Fruit fly (Drosophila melanogaster) whole organism, embryonic: ENCODE data around the gene CG11842.
A peak's percentile ranks its signal among the peaks of the same experiment; 100 is the strongest.

Experiments
- CG13287 ChIP-seq: fragments of 200-800 bp; sonication (Bioruptor generic); IDR thresholded peaks from 2 replicates; pipeline ENCODE4 v1.3.6; 2022; ENCODE audit warnings: missing biosample characterization, missing genetic modification characterization; ENCODE audit not compliant: partially characterized antibody
- CG15514 ChIP-seq: fragments of 200-800 bp; sonication (Bioruptor generic); optimal IDR thresholded peaks from 3 replicates; lab custom pipeline; 2017; ENCODE audit warnings: missing biosample characterization, missing genetic modification characterization, mild to moderate bottlenecking, moderate library complexity, missing genetic modification reagents
- CG15601 ChIP-seq: fragments of 200-800 bp; sonication (Bioruptor generic); optimal IDR thresholded peaks from 3 replicates; lab custom pipeline; 2019; ENCODE audit warnings: missing biosample characterization, mild to moderate bottlenecking, missing genetic modification characterization, moderate library complexity
- CG1647 ChIP-seq: fragments of 200-800 bp; sonication (Bioruptor generic); optimal IDR thresholded peaks from 3 replicates; lab custom pipeline; 2016; ENCODE audit warnings: missing biosample characterization, missing genetic modification characterization
- CG18262 ChIP-seq: fragments of 200-800 bp; optimal IDR thresholded peaks from 3 replicates; lab custom pipeline; 2019; ENCODE audit warnings: missing biosample characterization, mild to moderate bottlenecking, missing genetic modification characterization, moderate library complexity
- CG2116 ChIP-seq: fragments of 200-800 bp; sonication (Bioruptor generic); optimal IDR thresholded peaks from 3 replicates; lab custom pipeline; 2018; ENCODE audit warnings: missing biosample characterization, mild to moderate bottlenecking, missing genetic modification characterization
- CG2202 ChIP-seq: fragments of 200-800 bp; sonication (Bioruptor generic); optimal IDR thresholded peaks from 2 replicates; lab custom pipeline; 2018; ENCODE audit warnings: missing biosample characterization, mild to moderate bottlenecking, missing genetic modification characterization
- CG3065 ChIP-seq: fragments of 200-800 bp; sonication (Bioruptor generic); optimal IDR thresholded peaks from 2 replicates; lab custom pipeline; 2016; ENCODE audit warnings: missing biosample characterization, missing genetic modification characterization
- CG32772 ChIP-seq: fragments of 200-800 bp; sonication (Bioruptor generic); IDR thresholded peaks from 2 replicates; pipeline ENCODE4 v1.3.6; 2022; ENCODE audit warnings: missing biosample characterization, missing genetic modification characterization
- CG4617 ChIP-seq: fragments of 200-800 bp; sonication (Bioruptor generic); optimal IDR thresholded peaks from 3 replicates; lab custom pipeline; 2016; ENCODE audit warnings: missing biosample characterization, missing genetic modification characterization, borderline replicate concordance
- CG6254 ChIP-seq: fragments of 200-800 bp; sonication (Bioruptor generic); optimal IDR thresholded peaks from 3 replicates; lab custom pipeline; 2017; ENCODE audit warnings: mild to moderate bottlenecking, missing biosample characterization, missing genetic modification reagents, missing genetic modification characterization
- CG6791 ChIP-seq: fragments of 200-800 bp; sonication (Bioruptor generic); IDR thresholded peaks from 3 replicates; pipeline ENCODE4 v1.3.6; 2022; ENCODE audit warnings: missing biosample characterization, missing genetic modification characterization; ENCODE audit not compliant: partially characterized antibody
- CG7357 ChIP-seq: fragments of 200-800 bp; sonication (Bioruptor generic); IDR thresholded peaks from 3 replicates; pipeline ENCODE4 v1.3.6; 2022; ENCODE audit warnings: missing biosample characterization, missing genetic modification characterization
- CG9817 ChIP-seq: fragments of 200-800 bp; sonication (Bioruptor generic); optimal IDR thresholded peaks from 2 replicates; lab custom pipeline; 2018; ENCODE audit warnings: missing biosample characterization, mild to moderate bottlenecking, missing genetic modification characterization, moderate library complexity
- CHES-1-like ChIP-seq: fragments of 200-800 bp; sonication (Bioruptor generic); optimal IDR thresholded peaks from 2 replicates; lab custom pipeline; 2016; ENCODE audit warnings: missing biosample characterization, missing genetic modification characterization
- D19B ChIP-seq: fragments of 200-800 bp; sonication (Bioruptor generic); optimal IDR thresholded peaks from 2 replicates; lab custom pipeline; 2017; ENCODE audit warnings: missing biosample characterization, mild to moderate bottlenecking, missing genetic modification characterization
- Dp ChIP-seq: fragments of 200-800 bp; sonication (Bioruptor generic); optimal IDR thresholded peaks from 2 replicates; lab custom pipeline; 2018; ENCODE audit warnings: missing biosample characterization, mild to moderate bottlenecking, missing genetic modification characterization, moderate library complexity
- Drgx ChIP-seq: fragments of 200-800 bp; sonication (Bioruptor generic); IDR thresholded peaks from 2 replicates; pipeline ENCODE4 v1.3.6; 2022; ENCODE audit warnings: missing biosample characterization, missing genetic modification characterization
- E2f2 ChIP-seq: fragments of 200-800 bp; sonication (Bioruptor generic); IDR thresholded peaks from 2 replicates; pipeline ENCODE4 v1.3.6; 2022; ENCODE audit warnings: missing biosample characterization, missing genetic modification characterization
- MESR4 ChIP-seq: fragments of 200-800 bp; sonication (Bioruptor generic); optimal IDR thresholded peaks from 2 replicates; lab custom pipeline; 2018; ENCODE audit warnings: missing biosample characterization, mild to moderate bottlenecking, missing genetic modification characterization, moderate library complexity
- Med ChIP-seq: fragments of 200-800 bp; sonication (Bioruptor generic); peaks from one replicate; lab custom pipeline; 2016; ENCODE audit warnings: missing biosample characterization, missing genetic modification characterization, mild to moderate bottlenecking, inconsistent platforms, moderate library complexity
- Scr ChIP-seq: fragments of 200-800 bp; sonication (Bioruptor generic); IDR thresholded peaks from 2 replicates; pipeline ENCODE4 v1.3.6; 2022; ENCODE audit warnings: missing biosample characterization, missing genetic modification characterization; ENCODE audit not compliant: partially characterized antibody
- YL-1 ChIP-seq: fragments of 200-800 bp; sonication (Bioruptor generic); optimal IDR thresholded peaks from 3 replicates; lab custom pipeline; 2017; ENCODE audit warnings: missing biosample characterization, mild to moderate bottlenecking, missing genetic modification characterization
- amos ChIP-seq: fragments of 200-800 bp; sonication (Bioruptor generic); IDR thresholded peaks from 2 replicates; pipeline ENCODE4 v1.3.6; 2022; ENCODE audit warnings: missing biosample characterization, missing genetic modification characterization; ENCODE audit not compliant: partially characterized antibody
- ato ChIP-seq: fragments of 200-800 bp; sonication (Bioruptor generic); IDR thresholded peaks from 2 replicates; pipeline ENCODE4 v1.3.6; 2022; ENCODE audit warnings: missing biosample characterization, missing genetic modification characterization; ENCODE audit not compliant: partially characterized antibody
- chn ChIP-seq: fragments of 200-800 bp; sonication (Bioruptor generic); optimal IDR thresholded peaks from 2 replicates; lab custom pipeline; 2016; ENCODE audit warnings: missing biosample characterization, missing genetic modification characterization
- emc ChIP-seq: fragments of 200-800 bp; sonication (Bioruptor generic); optimal IDR thresholded peaks from 2 replicates; lab custom pipeline; 2016; ENCODE audit warnings: missing biosample characterization, missing genetic modification characterization
- exex ChIP-seq: fragments of 200-800 bp; sonication (Bioruptor generic); optimal IDR thresholded peaks from 4 replicates; lab custom pipeline; 2018; ENCODE audit warnings: missing biosample characterization, mild to moderate bottlenecking, missing genetic modification characterization, moderate library complexity
- gcm ChIP-seq: fragments of 200-800 bp; sonication (Bioruptor generic); optimal IDR thresholded peaks from 2 replicates; lab custom pipeline; 2019; ENCODE audit warnings: missing biosample characterization, mild to moderate bottlenecking, missing genetic modification characterization, moderate library complexity
- gem ChIP-seq: fragments of 200-800 bp; sonication (Bioruptor generic); optimal IDR thresholded peaks from 2 replicates; lab custom pipeline; 2019; ENCODE audit warnings: missing biosample characterization, mild to moderate bottlenecking, missing genetic modification characterization, moderate library complexity
- hb ChIP-seq: fragments of 200-800 bp; sonication (Bioruptor generic); IDR thresholded peaks from 3 replicates; pipeline ENCODE4 v1.3.6; 2022; ENCODE audit warnings: missing biosample characterization, missing genetic modification characterization; ENCODE audit not compliant: partially characterized antibody
- hbn ChIP-seq: fragments of 200-800 bp; sonication (Bioruptor generic); IDR thresholded peaks from 2 replicates; pipeline ENCODE4 v1.3.6; 2022; ENCODE audit warnings: missing biosample characterization, missing genetic modification characterization; ENCODE audit not compliant: partially characterized antibody
- inv ChIP-seq: fragments of 200-800 bp; sonication (Bioruptor generic); IDR thresholded peaks from 2 replicates; pipeline ENCODE4 v1.3.6; 2022; ENCODE audit warnings: missing biosample characterization, missing genetic modification characterization; ENCODE audit not compliant: partially characterized antibody
- jigr1 ChIP-seq: fragments of 200-800 bp; sonication (Bioruptor generic); IDR thresholded peaks from 3 replicates; pipeline ENCODE4 v1.3.6; 2022; ENCODE audit warnings: missing biosample characterization, missing genetic modification characterization
- knrl ChIP-seq: fragments of 200-800 bp; sonication (Bioruptor generic); IDR thresholded peaks from 3 replicates; pipeline ENCODE4 v1.3.6; 2022; ENCODE audit warnings: missing biosample characterization, missing genetic modification characterization; ENCODE audit not compliant: partially characterized antibody
- luna ChIP-seq: fragments of 200-800 bp; sonication (Bioruptor generic); optimal IDR thresholded peaks from 2 replicates; lab custom pipeline; 2016; ENCODE audit warnings: missing biosample characterization, missing genetic modification characterization
- nmo ChIP-seq: fragments of 200-800 bp; sonication (Bioruptor generic); optimal IDR thresholded peaks from 2 replicates; lab custom pipeline; 2018; ENCODE audit warnings: missing biosample characterization, mild to moderate bottlenecking, missing genetic modification characterization, moderate library complexity
- nom ChIP-seq: fragments of 200-800 bp; sonication (Bioruptor generic); optimal IDR thresholded peaks from 2 replicates; lab custom pipeline; 2017; ENCODE audit warnings: missing biosample characterization, missing genetic modification characterization, mild to moderate bottlenecking, moderate library complexity, missing genetic modification reagents
- phol ChIP-seq: fragments of 200-800 bp; sonication (Bioruptor generic); optimal IDR thresholded peaks from 3 replicates; lab custom pipeline; 2018; ENCODE audit warnings: missing biosample characterization, mild to moderate bottlenecking, missing genetic modification characterization, moderate library complexity
- pum ChIP-seq: fragments of 200-800 bp; sonication (Bioruptor generic); optimal IDR thresholded peaks from 2 replicates; lab custom pipeline; 2016; ENCODE audit warnings: missing biosample characterization, missing genetic modification characterization
- row ChIP-seq: fragments of 200-800 bp; sonication (Bioruptor generic); IDR thresholded peaks from 3 replicates; pipeline ENCODE4 v1.3.6; 2022; ENCODE audit warnings: missing biosample characterization, missing genetic modification characterization
- sc ChIP-seq, 3 experiments: fragments of >200 bp in 2 of 3; fragments of 200-800 bp in 1 of 3; sonication (Bioruptor generic) in 1 of 3; optimal IDR thresholded peaks; 2 replicates in 2 of 3; 3 replicates in 1 of 3; lab custom pipeline; 2017; ENCODE audit warnings: mild to moderate bottlenecking in 1 of 3, missing biosample characterization in 1 of 3, missing genetic modification characterization in 1 of 3, missing genetic modification reagents in 1 of 3
- ssp ChIP-seq: fragments of 200-800 bp; sonication (Bioruptor generic); IDR thresholded peaks from 2 replicates; pipeline ENCODE4 v1.3.6; 2022; ENCODE audit warnings: missing biosample characterization, missing genetic modification characterization
- stwl ChIP-seq: fragments of 200-800 bp; sonication (Bioruptor generic); optimal IDR thresholded peaks from 3 replicates; lab custom pipeline; 2018; ENCODE audit warnings: missing biosample characterization, mild to moderate bottlenecking, missing genetic modification characterization, moderate library complexity
- tap ChIP-seq: fragments of 200-800 bp; optimal IDR thresholded peaks from 3 replicates; lab custom pipeline; 2019; ENCODE audit warnings: missing biosample characterization, mild to moderate bottlenecking, missing genetic modification characterization, moderate library complexity
- trem ChIP-seq: fragments of 200-800 bp; optimal IDR thresholded peaks from 3 replicates; lab custom pipeline; 2019; ENCODE audit warnings: missing biosample characterization, mild to moderate bottlenecking, missing genetic modification characterization, moderate library complexity
- vvl ChIP-seq: fragments of 200-800 bp; sonication (Bioruptor generic); IDR thresholded peaks from 2 replicates; pipeline ENCODE4 v1.3.6; 2022; ENCODE audit warnings: missing biosample characterization, missing genetic modification characterization
- zen2 ChIP-seq: fragments of 200-800 bp; sonication (Bioruptor generic); IDR thresholded peaks from 3 replicates; pipeline ENCODE4 v1.3.6; 2022; ENCODE audit warnings: missing biosample characterization, missing genetic modification characterization; ENCODE audit not compliant: partially characterized antibody

Gene CG11842

DNA sequence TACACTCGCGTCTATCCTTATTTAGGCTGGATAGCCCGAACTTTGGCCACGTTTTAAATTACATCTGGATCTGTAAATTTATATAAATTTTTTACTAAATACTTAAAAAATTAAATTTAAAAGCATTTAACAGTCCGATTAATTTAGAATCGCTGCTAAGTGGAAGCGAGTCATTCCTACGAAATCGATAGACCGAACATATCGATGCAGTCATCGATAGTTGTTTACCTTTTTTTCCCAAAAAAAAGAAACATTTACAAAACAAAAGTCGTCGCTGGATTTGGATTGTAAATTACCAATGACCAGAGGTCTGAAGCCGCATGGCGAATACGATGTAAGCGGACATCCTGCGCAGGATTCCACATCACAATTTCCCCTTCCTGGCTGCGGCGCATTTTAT is 3.2 kb downstream of the CG11842 start, which contains the start of gene Sirt7 (continued):
- TF ChIP-seq CG13287 (GFP tag; lab: Robert Waterston, UW): peak; percentile 98
- TF ChIP-seq gem: no peak
- TF ChIP-seq row: peak; percentile 55; the same call in 2 of the 3 replicates
- TF ChIP-seq Dp (GFP tag; lab: Kevin White, UChicago): peak; percentile 35
- TF ChIP-seq CG18262 (tag; lab: Kevin White, UChicago): no peak
- TF ChIP-seq CG2116 (GFP tag; lab: Kevin White, UChicago): peak; percentile 81
- peak; percentile 86 for TF ChIP-seq hb (GFP tag; lab: Robert Waterston, UW)
- TF ChIP-seq Scr (GFP tag; lab: Robert Waterston, UW): peak; percentile 95
- TF ChIP-seq CG15514 (GFP tag; lab: Kevin White, UChicago): peak; percentile 21
- TF ChIP-seq D19B: no peak
- peak; percentile 29 for TF ChIP-seq nmo (GFP tag; lab: Kevin White, UChicago)
- no peak for TF ChIP-seq chn (GFP tag; lab: Kevin White, UChicago)
- TF ChIP-seq CG32772: 0 out of 2 replicates have a peak, but pooled peaks have one; percentile 21
- TF ChIP-seq CG2202 (tag; lab: Kevin White, UChicago): no peak
- peak; percentile 71 for TF ChIP-seq stwl (tag; lab: Kevin White, UChicago)
- peak; percentile 63; the same call in 2 of the 3 replicates for TF ChIP-seq CG7357 (GFP tag; lab: Robert Waterston, UW)
- peak; percentile 40 for TF ChIP-seq YL-1
- TF ChIP-seq Med (GFP tag; lab: Kevin White, UChicago): peak; percentile 62
- TF ChIP-seq vvl (GFP tag; lab: Robert Waterston, UW): peak; percentile 43; the same call in 1 of the 2 replicates
- TF ChIP-seq pum (GFP tag; lab: Kevin White, UChicago): no peak
- TF ChIP-seq phol (tag; lab: Kevin White, UChicago): peak; percentile 13
- peak; percentile 84 for TF ChIP-seq inv (GFP tag; lab: Robert Waterston, UW)
- peak; percentile 97 for TF ChIP-seq zen2 (GFP tag; lab: Robert Waterston, UW)
- TF ChIP-seq CG3065 (GFP tag; lab: Kevin White, UChicago): no peak
- no peak for TF ChIP-seq luna (GFP tag; lab: Kevin White, UChicago)
- TF ChIP-seq gcm (GFP tag; lab: Kevin White, UChicago): no peak
- TF ChIP-seq emc (GFP tag; lab: Kevin White, UChicago): no peak
- no peak for TF ChIP-seq sc (optimal IDR thresholded peaks at IDR 0.05; lab: Kevin White, UChicago)
- TF ChIP-seq sc (GFP tag; optimal IDR thresholded peaks at IDR 0.05; lab: Kevin White, UChicago): no peak
- TF ChIP-seq nom (GFP tag; lab: Kevin White, UChicago): peak; percentile 72
- peak; percentile 97 for TF ChIP-seq CG6791 (GFP tag; lab: Robert Waterston, UW)
- TF ChIP-seq CG1647: no peak
- peak; percentile 22 for TF ChIP-seq MESR4 (GFP tag; lab: Kevin White, UChicago)
- peak; percentile 11 for TF ChIP-seq CG4617 (GFP tag; lab: Kevin White, UChicago)
- peak; percentile 30; the same call in 1 of the 2 replicates for TF ChIP-seq E2f2 (GFP tag; lab: Robert Waterston, UW)
- TF ChIP-seq CG15601 (tag; lab: Kevin White, UChicago): no peak
- peak; percentile 19 for TF ChIP-seq exex
- no peak for TF ChIP-seq CG9817 (tag; lab: Kevin White, UChicago)
- TF ChIP-seq jigr1: peak; percentile 87; the same call in 1 of the 3 replicates
- peak; percentile 5 for TF ChIP-seq CHES-1-like (GFP tag; lab: Kevin White, UChicago)
- TF ChIP-seq hbn (GFP tag; lab: Robert Waterston, UW): peak; percentile 96
- peak; percentile 95 for TF ChIP-seq amos
- peak; percentile 94 for TF ChIP-seq knrl (GFP tag; lab: Robert Waterston, UW)
- TF ChIP-seq trem (tag; lab: Kevin White, UChicago): peak; percentile 30
- peak; percentile 81 for TF ChIP-seq Drgx (GFP tag; lab: Robert Waterston, UW)
- TF ChIP-seq tap (tag; lab: Kevin White, UChicago): no peak
- peak; percentile 91 for TF ChIP-seq ato (GFP tag; lab: Robert Waterston, UW)
- TF ChIP-seq CG6254: no peak
- peak; percentile 84 for TF ChIP-seq ssp (GFP tag; lab: Robert Waterston, UW)
